Fruit fly (Drosophila melanogaster): ENCODE results near the gene CG32036.

DNA sequence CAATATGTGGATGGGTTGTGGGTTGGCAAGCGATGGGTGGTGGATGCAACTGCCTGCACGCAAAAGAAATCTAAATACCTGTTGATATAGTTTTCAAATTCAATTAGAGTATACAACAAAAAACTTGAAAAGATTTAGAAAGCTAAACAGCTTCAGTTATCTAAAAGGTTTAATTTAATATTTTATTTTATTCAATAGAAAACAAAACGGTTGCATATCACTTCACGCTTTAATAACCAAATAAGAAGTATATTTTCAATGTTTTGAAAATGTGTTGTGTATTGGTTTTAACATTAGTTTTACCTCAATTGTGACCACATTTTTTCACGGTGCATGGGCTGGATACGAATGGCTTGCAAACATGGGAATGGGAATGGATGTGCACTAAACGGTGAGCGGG is 594 bp upstream of the CG32036 start:
- TF ChIP-seq CG12768 (GFP tag; optimal IDR thresholded peaks at IDR 0.05) (no peak), ovo (GFP tag; optimal IDR thresholded peaks at IDR 0.05) (no peak)

All from whole organism, adult.